Fruit fly (Drosophila melanogaster): Measurements from ENCODE around the gene cni.

Gene cni

DNA sequence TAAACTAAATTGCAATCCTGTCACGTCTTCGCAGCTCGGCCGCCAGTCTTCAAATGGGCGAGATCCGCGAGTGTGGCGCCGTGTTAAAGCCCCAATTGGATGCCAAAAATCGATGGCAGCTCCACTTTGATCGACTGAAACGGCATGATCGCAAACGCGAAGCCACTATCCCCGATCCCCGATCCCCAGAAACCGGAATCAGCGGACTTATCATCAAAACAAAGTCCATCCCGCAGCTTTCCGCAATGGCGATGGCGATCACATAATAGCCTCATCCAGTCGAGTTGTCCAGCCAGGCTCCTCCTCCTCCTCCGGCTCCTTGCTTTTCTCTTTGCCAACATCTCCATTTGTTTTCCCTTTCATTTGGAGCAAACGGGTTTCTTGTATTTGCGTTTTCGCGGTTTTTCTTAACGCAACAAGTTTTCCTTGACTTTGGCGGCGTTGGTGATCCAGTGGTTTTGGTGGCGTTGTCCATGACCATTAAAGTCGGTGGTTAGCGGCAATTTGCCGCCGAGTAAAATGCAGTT lies 17.5 kb downstream of the cni start, which contains the start of gene CG13258:
Gene CG13258 (minus strand): TSS at position 51 of the 527 bp plus-strand sequence.
- TF ChIP-seq CG10348 (GFP tag; IDR thresholded peaks at IDR 0.05) (no peak), Ets98B (GFP tag; IDR thresholded peaks at IDR 0.05) (peak; percentile 16; the same call in 1 of the 2 replicates), EcR (GFP tag; optimal IDR thresholded peaks at IDR 0.05) (no peak), gl (tag; optimal IDR thresholded peaks at IDR 0.05) (no peak), D1 (tag; optimal IDR thresholded peaks at IDR 0.05) (no peak), CG8301 (tag; optimal IDR thresholded peaks at IDR 0.05) (no peak), fd96Ca (GFP tag; IDR thresholded peaks at IDR 0.05) (no peak), CG13204 (GFP tag; optimal IDR thresholded peaks at IDR 0.05) (no peak)

DNA sequence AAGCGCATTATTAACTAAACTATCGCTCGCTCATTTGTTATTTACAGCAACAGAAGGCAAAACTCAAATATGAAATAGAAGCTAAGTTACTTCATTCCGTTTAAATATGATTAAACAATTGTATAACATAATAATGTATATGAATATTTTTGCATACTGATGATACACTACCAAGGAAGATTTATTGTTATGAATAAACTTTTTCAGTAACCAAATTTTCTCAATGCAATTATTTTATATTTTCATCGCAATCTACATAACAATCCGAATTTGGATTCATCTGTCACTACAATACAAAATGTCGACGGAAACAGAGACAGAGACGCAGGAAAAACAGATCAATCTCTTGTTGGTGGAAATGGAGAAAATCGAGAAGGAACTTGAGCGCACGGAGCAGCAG lies 19.5 kb downstream of the cni start, which contains the start of gene CG17329:
Gene CG17329 (plus strand): TSS at position 301 of the 400 bp plus-strand sequence.
- TF ChIP-seq Pif1B (GFP tag; optimal IDR thresholded peaks at IDR 0.05): no peak
- TF ChIP-seq rn (GFP tag; IDR thresholded peaks at IDR 0.05): no peak
- TF ChIP-seq CG15710 (tag; optimal IDR thresholded peaks at IDR 0.05): no peak
- no peak for TF ChIP-seq CG34367 (tag; optimal IDR thresholded peaks at IDR 0.05)
- no peak for TF ChIP-seq CG13204 (GFP tag; optimal IDR thresholded peaks at IDR 0.05)
- no peak for TF ChIP-seq Pif1A (GFP tag; optimal IDR thresholded peaks at IDR 0.05)
- no peak for TF ChIP-seq gl (tag; optimal IDR thresholded peaks at IDR 0.05)
- no peak for TF ChIP-seq Ets98B (GFP tag; IDR thresholded peaks at IDR 0.05)
- no peak for TF ChIP-seq CG8301 (tag; optimal IDR thresholded peaks at IDR 0.05)
- TF ChIP-seq D1 (tag; optimal IDR thresholded peaks at IDR 0.05): no peak
- TF ChIP-seq CG8159 (tag; optimal IDR thresholded peaks at IDR 0.05): no peak
- TF ChIP-seq CG9948 (tag; optimal IDR thresholded peaks at IDR 0.05): no peak
- TF ChIP-seq CG10348 (GFP tag; IDR thresholded peaks at IDR 0.05): no peak
- no peak for TF ChIP-seq fd96Ca (GFP tag; IDR thresholded peaks at IDR 0.05)
- no peak for TF ChIP-seq Snoo (tag; optimal IDR thresholded peaks at IDR 0.05)
- no peak for TF ChIP-seq CG4496 (GFP tag; IDR thresholded peaks at IDR 0.05)
- TF ChIP-seq EcR (GFP tag; optimal IDR thresholded peaks at IDR 0.05): no peak
- no peak for TF ChIP-seq CG17806 (tag; optimal IDR thresholded peaks at IDR 0.05)
- TF ChIP-seq CG12605 (GFP tag; IDR thresholded peaks at IDR 0.05): no peak

DNA sequence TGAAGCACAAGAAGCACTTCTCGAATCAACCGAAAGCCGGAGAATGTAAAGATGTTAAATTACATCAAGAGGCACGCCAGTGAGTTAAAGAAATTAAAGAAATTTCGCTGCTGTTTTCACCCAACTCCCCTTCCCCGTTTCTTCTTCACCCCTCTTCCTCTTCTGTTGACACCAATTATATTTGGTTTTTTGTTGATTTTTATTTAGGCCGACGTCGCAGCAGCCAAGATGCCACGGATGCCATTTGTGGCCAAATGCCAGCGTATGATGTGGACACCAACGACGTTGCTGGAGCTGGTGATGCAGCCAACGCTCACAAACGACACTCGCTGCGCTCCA lies 22.2 kb downstream of the cni start:
- TF ChIP-seq CG8159 (tag; optimal IDR thresholded peaks at IDR 0.05) (no peak), Ets98B (GFP tag; IDR thresholded peaks at IDR 0.05) (no peak), CG9948 (tag; optimal IDR thresholded peaks at IDR 0.05) (no peak), CG17806 (tag; optimal IDR thresholded peaks at IDR 0.05) (no peak), gl (tag; optimal IDR thresholded peaks at IDR 0.05) (no peak), CG8301 (tag; optimal IDR thresholded peaks at IDR 0.05) (no peak), Pif1A (GFP tag; optimal IDR thresholded peaks at IDR 0.05) (no peak), CG12605 (GFP tag; IDR thresholded peaks at IDR 0.05) (no peak), rn (GFP tag; IDR thresholded peaks at IDR 0.05) (no peak), Pif1B (GFP tag; optimal IDR thresholded peaks at IDR 0.05) (no peak), CG15710 (tag; optimal IDR thresholded peaks at IDR 0.05) (no peak)

DNA sequence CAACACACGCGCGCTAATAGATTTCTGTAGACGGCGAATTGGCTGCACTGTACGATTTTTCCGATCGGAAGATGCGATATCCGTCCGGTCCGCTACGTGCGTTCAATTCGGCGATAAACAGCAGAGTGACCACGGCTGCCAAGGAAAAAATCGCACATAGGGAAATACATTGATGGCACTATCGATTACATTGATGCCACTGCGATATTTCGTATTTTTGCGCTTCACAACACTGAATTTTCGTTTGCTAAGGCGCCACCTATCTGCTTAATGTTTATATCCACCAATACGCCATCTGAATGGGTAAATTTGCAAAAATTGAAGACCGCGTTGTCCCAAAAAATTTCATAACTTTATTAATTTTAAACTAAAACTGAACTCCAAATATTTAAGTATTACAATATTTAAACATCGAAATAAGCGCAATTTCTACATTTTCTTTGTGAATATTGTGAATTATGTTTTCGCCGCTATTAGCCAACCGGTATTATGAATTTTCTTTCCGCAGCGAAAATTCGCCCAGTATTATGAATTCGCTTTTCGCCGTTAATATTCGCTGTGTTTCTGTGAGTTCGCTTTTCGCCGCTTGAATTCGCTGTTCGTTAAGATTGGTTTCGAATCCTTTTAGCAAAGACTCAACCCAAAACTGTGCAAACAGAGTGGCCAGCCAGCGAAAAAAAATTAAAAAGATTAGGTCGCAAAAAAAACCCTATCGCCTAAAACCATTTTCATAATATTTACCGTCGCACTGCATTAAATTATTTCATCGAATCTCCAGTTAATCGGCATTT lies 22.7 kb downstream of the cni start, which contains the start of the genes crp and pkaap:
Gene crp (minus strand): TSS at position 129 of the 791 bp plus-strand sequence.
Gene pkaap (plus strand): TSS at position 689 of the 791 bp plus-strand sequence.
- TF ChIP-seq CG12605 (GFP tag; IDR thresholded peaks at IDR 0.05) (no peak), CG8301 (tag; optimal IDR thresholded peaks at IDR 0.05) (no peak), EcR (GFP tag; optimal IDR thresholded peaks at IDR 0.05) (no peak), CG10348 (GFP tag; IDR thresholded peaks at IDR 0.05) (no peak), gl (tag; optimal IDR thresholded peaks at IDR 0.05) (peak; percentile 18), CG15710 (tag; optimal IDR thresholded peaks at IDR 0.05) (peak; percentile 12), CG14655 (GFP tag; optimal IDR thresholded peaks at IDR 0.05) (no peak), CG13204 (GFP tag; optimal IDR thresholded peaks at IDR 0.05) (peak; percentile 48), Snoo (tag; optimal IDR thresholded peaks at IDR 0.05) (peak; percentile 57), Ets98B (GFP tag; IDR thresholded peaks at IDR 0.05) (no peak), CG8159 (tag; optimal IDR thresholded peaks at IDR 0.05) (peak; percentile 50), Pif1B (GFP tag; optimal IDR thresholded peaks at IDR 0.05) (peak; percentile 64), CG34367 (tag; optimal IDR thresholded peaks at IDR 0.05) (peak; percentile 34), CG17806 (tag; optimal IDR thresholded peaks at IDR 0.05) (peak; percentile 1)

DNA sequence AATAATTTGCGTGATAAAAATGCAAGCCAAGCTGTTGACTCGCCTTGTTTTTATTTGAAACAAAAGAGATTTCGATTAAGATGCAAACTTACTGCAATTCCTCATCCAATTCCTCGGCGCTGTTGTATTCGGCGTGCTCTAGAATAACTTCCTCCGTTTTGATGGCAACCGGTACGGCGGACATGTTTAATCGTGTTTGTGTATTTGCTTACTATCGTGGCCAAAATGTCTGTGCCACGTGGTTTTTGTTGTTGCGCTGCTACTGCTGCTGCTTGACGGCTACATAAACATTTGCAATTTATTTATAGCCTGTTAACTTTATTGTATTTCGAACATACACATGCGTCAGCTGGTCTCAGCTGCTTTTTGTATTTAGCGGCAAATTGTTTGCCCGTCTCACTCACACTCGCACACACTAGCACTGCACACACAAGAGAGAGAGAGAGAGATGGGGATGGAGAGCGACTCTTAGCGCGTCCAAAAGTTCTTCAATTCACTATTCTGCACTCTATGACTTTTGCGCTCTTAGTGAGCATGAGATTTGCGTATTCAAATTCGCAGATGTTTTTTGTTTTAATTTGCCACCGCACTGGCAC lies 23.4 kb downstream of the cni start:
- TF ChIP-seq CG10348 (GFP tag; IDR thresholded peaks at IDR 0.05) (no peak), CG32121 (GFP tag; IDR thresholded peaks at IDR 0.05) (no peak), CG8159 (tag; optimal IDR thresholded peaks at IDR 0.05) (no peak), CG8301 (tag; optimal IDR thresholded peaks at IDR 0.05) (no peak), D1 (tag; optimal IDR thresholded peaks at IDR 0.05) (no peak), rn (GFP tag; IDR thresholded peaks at IDR 0.05) (no peak), Snoo (tag; optimal IDR thresholded peaks at IDR 0.05) (no peak), CG9948 (tag; optimal IDR thresholded peaks at IDR 0.05) (no peak)

Data from whole organism, pupa.